Fruit fly (Drosophila melanogaster) whole organism, embryonic: ENCODE results near the gene RfC3.
A peak's percentile ranks its signal among the peaks of the same experiment; 100 is the strongest.

ENCODE experiments used
- Aef1 ChIP-seq: fragments of 200-800 bp; sonication (Bioruptor generic); IDR thresholded peaks from 3 replicates; pipeline ENCODE4 v1.3.6; 2022; ENCODE audit warnings: missing biosample characterization, missing genetic modification characterization
- C15 ChIP-seq: fragments of 200-800 bp; sonication (Bioruptor generic); IDR thresholded peaks from 3 replicates; pipeline ENCODE4 v1.3.6; 2022; ENCODE audit warnings: missing biosample characterization, missing genetic modification characterization
- CG10274 ChIP-seq: fragments of 200-800 bp; sonication (Bioruptor generic); optimal IDR thresholded peaks from 3 replicates; lab custom pipeline; 2017; ENCODE audit warnings: missing biosample characterization, mild to moderate bottlenecking, missing genetic modification characterization
- CG10462 ChIP-seq: fragments of 200-800 bp; sonication (Bioruptor generic); optimal IDR thresholded peaks from 2 replicates; lab custom pipeline; 2016; ENCODE audit warnings: missing biosample characterization, missing genetic modification characterization
- CG10654 ChIP-seq: fragments of 200-800 bp; sonication (Bioruptor generic); optimal IDR thresholded peaks from 2 replicates; lab custom pipeline; 2016; ENCODE audit warnings: missing biosample characterization, missing genetic modification characterization
- CG12391 ChIP-seq: fragments of 200-800 bp; sonication (Bioruptor generic); optimal IDR thresholded peaks from 3 replicates; lab custom pipeline; 2018; ENCODE audit warnings: missing biosample characterization, mild to moderate bottlenecking, missing genetic modification characterization, moderate library complexity
- CG12659 ChIP-seq: fragments of 200-800 bp; sonication (Bioruptor generic); optimal IDR thresholded peaks from 3 replicates; lab custom pipeline; 2017; ENCODE audit warnings: mild to moderate bottlenecking, missing biosample characterization, missing genetic modification reagents, missing genetic modification characterization
- CG12744 ChIP-seq: fragments of 200-800 bp; sonication (Bioruptor generic); optimal IDR thresholded peaks from 2 replicates; lab custom pipeline; 2016; ENCODE audit warnings: missing biosample characterization, missing genetic modification characterization
- CG17328 ChIP-seq: fragments of 200-800 bp; sonication (Bioruptor generic); IDR thresholded peaks from 2 replicates; pipeline ENCODE4 v1.3.6; 2022; ENCODE audit warnings: missing biosample characterization, missing genetic modification characterization
- CG18476 ChIP-seq: fragments of 200-800 bp; sonication (Bioruptor generic); optimal IDR thresholded peaks from 2 replicates; lab custom pipeline; 2016; ENCODE audit warnings: missing biosample characterization, mild to moderate bottlenecking, missing genetic modification characterization
- CG2712 ChIP-seq: fragments of 200-800 bp; optimal IDR thresholded peaks from 3 replicates; lab custom pipeline; 2019; ENCODE audit warnings: missing biosample characterization, mild to moderate bottlenecking, missing genetic modification characterization, moderate library complexity
- CG4282 ChIP-seq: fragments of 200-800 bp; sonication (Bioruptor generic); optimal IDR thresholded peaks from 2 replicates; lab custom pipeline; 2016; ENCODE audit warnings: missing biosample characterization, missing genetic modification characterization
- CG4820 ChIP-seq: fragments of 200-800 bp; sonication (Bioruptor generic); optimal IDR thresholded peaks from 3 replicates; lab custom pipeline; 2016; ENCODE audit warnings: missing biosample characterization, missing genetic modification characterization
- CG4854 ChIP-seq: fragments of 200-800 bp; sonication (Bioruptor generic); optimal IDR thresholded peaks from 2 replicates; lab custom pipeline; 2016; ENCODE audit warnings: missing biosample characterization, missing genetic modification characterization, inconsistent platforms
- CG6254 ChIP-seq: fragments of 200-800 bp; sonication (Bioruptor generic); optimal IDR thresholded peaks from 3 replicates; lab custom pipeline; 2017; ENCODE audit warnings: mild to moderate bottlenecking, missing biosample characterization, missing genetic modification reagents, missing genetic modification characterization
- CG6272 ChIP-seq: fragments of 200-800 bp; sonication (Bioruptor generic); IDR thresholded peaks from 2 replicates; pipeline ENCODE4 v1.3.6; 2022; ENCODE audit warnings: missing biosample characterization, missing genetic modification characterization
- CG8290 ChIP-seq, 3 experiments: fragments of 200-800 bp; sonication (Bioruptor generic); optimal IDR thresholded peaks; 2 replicates each; lab custom pipeline; 2016 to 2019; ENCODE audit warnings: missing biosample characterization in 3 of 3, missing genetic modification characterization in 3 of 3, mild to moderate bottlenecking in 2 of 3, moderate library complexity in 1 of 3
- CG8388 ChIP-seq: fragments of 200-800 bp; sonication (Bioruptor generic); optimal IDR thresholded peaks from 2 replicates; lab custom pipeline; 2019; ENCODE audit warnings: missing biosample characterization, mild to moderate bottlenecking, missing genetic modification characterization, moderate library complexity
- CG8478 ChIP-seq: fragments of >200 bp; optimal IDR thresholded peaks from 2 replicates; lab custom pipeline; 2018
- CG8765 ChIP-seq: fragments of 200-800 bp; sonication (Bioruptor generic); IDR thresholded peaks from 2 replicates; pipeline ENCODE4 v1.3.6; 2022; ENCODE audit warnings: missing biosample characterization, missing genetic modification characterization
- D ChIP-seq, 2 experiments: fragments of 200-800 bp in 1 of 2; fragments of >200 bp in 1 of 2; sonication (Bioruptor generic) in 1 of 2; optimal IDR thresholded peaks; 2 replicates in 1 of 2; 3 replicates in 1 of 2; lab custom pipeline; 2017; ENCODE audit warnings: mild to moderate bottlenecking in 1 of 2, missing biosample characterization in 1 of 2, missing genetic modification characterization in 1 of 2, missing genetic modification reagents in 1 of 2
- Dip2 ChIP-seq: fragments of 200-800 bp; sonication (Bioruptor generic); IDR thresholded peaks from 2 replicates; pipeline ENCODE4 v1.3.6; 2022; ENCODE audit warnings: missing biosample characterization, missing genetic modification characterization
- E2f2 ChIP-seq: fragments of 200-800 bp; sonication (Bioruptor generic); IDR thresholded peaks from 2 replicates; pipeline ENCODE4 v1.3.6; 2022; ENCODE audit warnings: missing biosample characterization, missing genetic modification characterization
- MTF-1 ChIP-seq: fragments of 200-800 bp; sonication (Bioruptor generic); optimal IDR thresholded peaks from 2 replicates; lab custom pipeline; 2018; ENCODE audit warnings: missing biosample characterization, mild to moderate bottlenecking, missing genetic modification characterization, borderline replicate concordance
- Mes4 ChIP-seq: fragments of 200-800 bp; sonication (Bioruptor generic); optimal IDR thresholded peaks from 2 replicates; lab custom pipeline; 2016; ENCODE audit warnings: missing biosample characterization, missing genetic modification characterization
- Rfx ChIP-seq: fragments of 200-800 bp; sonication (Bioruptor generic); IDR thresholded peaks from 2 replicates; pipeline ENCODE4 v1.3.6; 2022; ENCODE audit warnings: missing biosample characterization, missing genetic modification characterization
- Sox100B ChIP-seq: fragments of 200-800 bp; sonication (Bioruptor generic); optimal IDR thresholded peaks from 3 replicates; lab custom pipeline; 2018; ENCODE audit warnings: missing biosample characterization, mild to moderate bottlenecking, missing genetic modification characterization
- Spps ChIP-seq: fragments of 200-800 bp; sonication (Bioruptor generic); optimal IDR thresholded peaks from 2 replicates; lab custom pipeline; 2018; ENCODE audit warnings: missing biosample characterization, mild to moderate bottlenecking, missing genetic modification characterization
- ase ChIP-seq: fragments of 200-800 bp; sonication (Bioruptor generic); IDR thresholded peaks from 3 replicates; pipeline ENCODE4 v1.3.6; 2022; ENCODE audit warnings: missing biosample characterization, missing genetic modification characterization
- bowl ChIP-seq: fragments of 200-800 bp; sonication (Bioruptor generic); IDR thresholded peaks from 2 replicates; pipeline ENCODE4 v1.3.6; 2022; ENCODE audit warnings: missing biosample characterization, missing genetic modification characterization
- chn ChIP-seq: fragments of 200-800 bp; sonication (Bioruptor generic); optimal IDR thresholded peaks from 2 replicates; lab custom pipeline; 2016; ENCODE audit warnings: missing biosample characterization, missing genetic modification characterization
- crc ChIP-seq: fragments of 200-800 bp; sonication (Bioruptor generic); optimal IDR thresholded peaks from 2 replicates; lab custom pipeline; 2016; ENCODE audit warnings: missing biosample characterization, missing genetic modification characterization
- dmrt99B ChIP-seq: fragments of 200-800 bp; sonication (Bioruptor generic); optimal IDR thresholded peaks from 2 replicates; lab custom pipeline; 2018; ENCODE audit warnings: missing biosample characterization, mild to moderate bottlenecking, missing genetic modification characterization, moderate library complexity
- ewg ChIP-seq: fragments of 200-800 bp; sonication (Bioruptor generic); optimal IDR thresholded peaks from 3 replicates; lab custom pipeline; 2017; ENCODE audit warnings: mild to moderate bottlenecking, missing biosample characterization, missing genetic modification reagents, missing genetic modification characterization
- exex ChIP-seq: fragments of 200-800 bp; sonication (Bioruptor generic); optimal IDR thresholded peaks from 4 replicates; lab custom pipeline; 2018; ENCODE audit warnings: missing biosample characterization, mild to moderate bottlenecking, missing genetic modification characterization, moderate library complexity
- gcm ChIP-seq: fragments of 200-800 bp; sonication (Bioruptor generic); optimal IDR thresholded peaks from 2 replicates; lab custom pipeline; 2019; ENCODE audit warnings: missing biosample characterization, mild to moderate bottlenecking, missing genetic modification characterization, moderate library complexity
- gfzf ChIP-seq: fragments of 200-800 bp; sonication (Bioruptor generic); optimal IDR thresholded peaks from 2 replicates; lab custom pipeline; 2016; ENCODE audit warnings: missing biosample characterization, mild to moderate bottlenecking, missing genetic modification characterization, moderate library complexity
- gro ChIP-seq: fragments of 200-800 bp; sonication (Bioruptor generic); optimal IDR thresholded peaks from 2 replicates; lab custom pipeline; 2016; ENCODE audit warnings: missing biosample characterization, missing genetic modification characterization
- gsb-n ChIP-seq: fragments of 200-800 bp; sonication (Bioruptor generic); optimal IDR thresholded peaks from 3 replicates; lab custom pipeline; 2018; ENCODE audit warnings: missing biosample characterization, mild to moderate bottlenecking, missing genetic modification characterization
- ham ChIP-seq: fragments of 200-800 bp; sonication (Bioruptor generic); IDR thresholded peaks from 2 replicates; pipeline ENCODE4 v1.3.6; 2022; ENCODE audit warnings: missing biosample characterization, missing genetic modification characterization
- klu ChIP-seq: fragments of 200-800 bp; sonication (Bioruptor generic); IDR thresholded peaks from 2 replicates; pipeline ENCODE4 v1.3.6; 2022; ENCODE audit warnings: missing biosample characterization, missing genetic modification characterization
- phol ChIP-seq: fragments of 200-800 bp; sonication (Bioruptor generic); optimal IDR thresholded peaks from 3 replicates; lab custom pipeline; 2018; ENCODE audit warnings: missing biosample characterization, mild to moderate bottlenecking, missing genetic modification characterization, moderate library complexity
- pum ChIP-seq: fragments of 200-800 bp; sonication (Bioruptor generic); optimal IDR thresholded peaks from 2 replicates; lab custom pipeline; 2016; ENCODE audit warnings: missing biosample characterization, missing genetic modification characterization
- seq ChIP-seq: fragments of 200-800 bp; sonication (Bioruptor generic); IDR thresholded peaks from 2 replicates; pipeline ENCODE4 v1.3.6; 2022; ENCODE audit warnings: missing biosample characterization, missing genetic modification characterization
- slou ChIP-seq: fragments of 200-800 bp; sonication (Bioruptor generic); optimal IDR thresholded peaks from 3 replicates; lab custom pipeline; 2016; ENCODE audit warnings: missing biosample characterization, missing genetic modification characterization
- so ChIP-seq: fragments of 200-800 bp; sonication (Bioruptor generic); IDR thresholded peaks from 3 replicates; pipeline ENCODE4 v1.3.6; 2022; ENCODE audit warnings: missing biosample characterization, missing genetic modification characterization
- ttk ChIP-seq: fragments of 200-800 bp; sonication (Bioruptor generic); IDR thresholded peaks from 2 replicates; pipeline ENCODE4 v2.1.2; 2022; ENCODE audit warnings: missing biosample characterization, missing genetic modification characterization
- twi ChIP-seq: fragments of 200-800 bp; optimal IDR thresholded peaks from 2 replicates; lab custom pipeline; 2019; ENCODE audit warnings: missing biosample characterization, mild to moderate bottlenecking, missing genetic modification characterization, moderate library complexity
- vvl ChIP-seq: fragments of 200-800 bp; sonication (Bioruptor generic); IDR thresholded peaks from 2 replicates; pipeline ENCODE4 v1.3.6; 2022; ENCODE audit warnings: missing biosample characterization, missing genetic modification characterization

RfC3 gene

dm6 chr2L:10430802-10431476, 11.9 kb downstream of the RfC3 start, which contains the start of the genes Bug22 and TfIIB (continued):
- TF ChIP-seq gfzf (GFP tag; lab: Kevin White, UChicago) (peak; percentile 15), klu (no peak), CG2712 (tag; lab: Kevin White, UChicago) (peak; percentile 77), Spps (tag; lab: Kevin White, UChicago) (peak; percentile 28), CG4854 (peak; percentile 51), chn (peak; percentile 81), CG8290 (GFP tag; optimal IDR thresholded peaks at IDR 0.05; lab: Kevin White, UChicago) (peak; percentile 78), CG8290 (tag; optimal IDR thresholded peaks at IDR 0.05; lab: Kevin White, UChicago) (peak; percentile 90 to 92), dmrt99B (tag; lab: Kevin White, UChicago) (no peak), pum (peak; percentile 46), Rfx (GFP tag; lab: Robert Waterston, UW) (peak; percentile 91), CG8478 (lab: Kevin White, UChicago) (no peak), C15 (no peak), slou (GFP tag; lab: Kevin White, UChicago) (peak; percentile 62), bowl (GFP tag; lab: Robert Waterston, UW) (no peak), crc (GFP tag; lab: Kevin White, UChicago) (peak; percentile 37), CG12659 (peak; percentile 83), ewg (peak; percentile 49), seq (no peak), CG10274 (no peak), CG17328 (GFP tag; lab: Robert Waterston, UW) (peak; percentile 71; the same call in 1 of the 2 replicates), ttk (GFP tag; lab: Robert Waterston, UW) (peak; percentile 61), CG4282 (peak; percentile 26), CG12744 (GFP tag; lab: Kevin White, UChicago) (peak; percentile 26), E2f2 (GFP tag; lab: Robert Waterston, UW) (peak; percentile 41; the same call in 1 of the 2 replicates), MTF-1 (peak; percentile 19), CG6254 (GFP tag; lab: Kevin White, UChicago) (no peak), CG12391 (tag; lab: Kevin White, UChicago) (peak; percentile 88), CG18476 (GFP tag; lab: Kevin White, UChicago) (peak; percentile 57), D (optimal IDR thresholded peaks at IDR 0.05; lab: Kevin White, UChicago) (no peak), D (GFP tag; optimal IDR thresholded peaks at IDR 0.05; lab: Kevin White, UChicago) (peak; percentile 23), Dip2 (no peak), phol (peak; percentile 74), Sox100B (GFP tag; lab: Kevin White, UChicago) (peak; percentile 39), gsb-n (tag; lab: Kevin White, UChicago) (no peak), CG10462 (GFP tag; lab: Kevin White, UChicago) (peak; percentile 37), Aef1 (GFP tag; lab: Robert Waterston, UW) (peak; percentile 66; the same call in 2 of the 3 replicates), gcm (GFP tag; lab: Kevin White, UChicago) (no peak), CG4820 (GFP tag; lab: Kevin White, UChicago) (peak; percentile 99), ase (GFP tag; lab: Robert Waterston, UW) (no peak; the same call in 2 of the 3 replicates), gro (peak; percentile 19), CG6272 (peak; percentile 41; the same call in 1 of the 2 replicates), exex (tag; lab: Kevin White, UChicago) (peak; percentile 13), CG8765 (GFP tag; lab: Robert Waterston, UW) (no peak), so (no peak), CG8388 (peak; percentile 45), ham (GFP tag; lab: Robert Waterston, UW) (no peak), CG10654 (GFP tag; lab: Kevin White, UChicago) (peak; percentile 50), vvl (GFP tag; lab: Robert Waterston, UW) (peak; percentile 84), Mes4 (GFP tag; lab: Kevin White, UChicago) (peak; percentile 58), twi (tag; lab: Kevin White, UChicago) (peak; percentile 32)
